Fruit fly (Drosophila melanogaster): ENCODE measurements around the gene eIF4EHP.

The eIF4EHP gene

DNA sequence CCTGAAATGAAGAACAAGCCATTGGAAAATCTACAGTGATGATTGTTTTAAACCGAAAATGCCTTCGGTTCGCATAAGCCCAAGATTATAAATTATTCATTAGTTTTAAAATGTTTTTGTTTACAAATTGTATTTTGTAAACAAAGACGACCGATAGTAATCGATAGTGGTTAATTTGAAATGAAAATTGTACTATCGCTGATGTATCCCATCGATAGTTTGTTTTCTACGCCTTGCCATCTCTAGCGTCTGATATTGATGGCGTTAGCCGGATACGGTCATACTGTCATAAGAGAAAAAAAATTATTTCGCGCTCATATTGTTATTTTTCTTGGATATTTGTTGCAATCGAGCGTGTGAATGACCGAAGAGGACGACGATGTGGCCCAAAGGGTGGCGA lies 50.7 kb downstream of the eIF4EHP start, which contains the start of gene SMC1 (continued):
- TF ChIP-seq CG2199 (GFP tag; IDR thresholded peaks at IDR 0.05) (peak; percentile 41; the same call in 1 of the 3 replicates), CG4617 (GFP tag; optimal IDR thresholded peaks at IDR 0.05; ENCODE audit: borderline replicate concordance) (peak; percentile 89), Atf-2 (GFP tag; optimal IDR thresholded peaks at IDR 0.05) (no peak), CG1832 (GFP tag; optimal IDR thresholded peaks at IDR 0.05) (no peak), Dbx (GFP tag; IDR thresholded peaks at IDR 0.05) (peak; percentile 87), kay (GFP tag; optimal IDR thresholded peaks at IDR 0.05) (no peak), tx (GFP tag; optimal IDR thresholded peaks at IDR 0.05) (peak; percentile 29), CG1603 (tag; optimal IDR thresholded peaks at IDR 0.05) (peak; percentile 81), CG7928 (GFP tag; optimal IDR thresholded peaks at IDR 0.05) (no peak), CG4854 (GFP tag; optimal IDR thresholded peaks at IDR 0.05) (peak; percentile 20), D19A (tag; optimal IDR thresholded peaks at IDR 0.05) (peak; percentile 20), sim (GFP tag; IDR thresholded peaks at IDR 0.05) (no peak), run (tag; optimal IDR thresholded peaks at IDR 0.05) (no peak), TFAM (GFP tag; optimal IDR thresholded peaks at IDR 0.05) (no peak), CG13123 (GFP tag; optimal IDR thresholded peaks at IDR 0.05) (no peak), Max (GFP tag; optimal IDR thresholded peaks at IDR 0.05) (peak; percentile 34), CG8290 (GFP tag; optimal IDR thresholded peaks at IDR 0.05) (peak; percentile 51), CG8290 (tag; optimal IDR thresholded peaks at IDR 0.05) (peak in 1 of 2 experiments; percentile 83), pfk (GFP tag; optimal IDR thresholded peaks at IDR 0.05) (peak; percentile 34), gem (tag; optimal IDR thresholded peaks at IDR 0.05) (no peak), cas (GFP tag; IDR thresholded peaks at IDR 0.05) (0 out of 2 replicates have a peak, but pooled peaks have one; percentile 39), lab (GFP tag; optimal IDR thresholded peaks at IDR 0.05) (no peak), CG32767 (GFP tag; IDR thresholded peaks at IDR 0.05) (peak; percentile 41; the same call in 1 of the 2 replicates), trem (tag; optimal IDR thresholded peaks at IDR 0.05) (peak; percentile 88), CG33213 (GFP tag; optimal IDR thresholded peaks at IDR 0.05) (peak; percentile 73), disco-r (GFP tag; optimal IDR thresholded peaks at IDR 0.05) (no peak), CG16779 (GFP tag; IDR thresholded peaks at IDR 0.05) (0 out of 2 replicates have a peak, but pooled peaks have one; percentile 36), CG17568 (GFP tag; optimal IDR thresholded peaks at IDR 0.05) (no peak), psq (GFP tag; optimal IDR thresholded peaks at IDR 0.05) (no peak), CG8478 (optimal IDR thresholded peaks at IDR 0.05) (no peak), CG6654 (GFP tag; optimal IDR thresholded peaks at IDR 0.05) (no peak), Ets65A (GFP tag) (peak; percentile 35), CG16813 (GFP tag; IDR thresholded peaks at IDR 0.05; ENCODE audit: partially characterized antibody) (peak; percentile 100), fd64A (GFP tag; optimal IDR thresholded peaks at IDR 0.05) (no peak), sna (GFP tag; IDR thresholded peaks at IDR 0.05; ENCODE audit: partially characterized antibody) (peak; percentile 99), lilli (GFP tag; optimal IDR thresholded peaks at IDR 0.05) (peak; percentile 56), lola (GFP tag; optimal IDR thresholded peaks at IDR 0.05) (no peak), Gug (GFP tag; IDR thresholded peaks at IDR 0.05) (peak; percentile 40; the same call in 1 of the 4 replicates), Antp (GFP tag; optimal IDR thresholded peaks at IDR 0.05) (peak; percentile 47), sug (tag; optimal IDR thresholded peaks at IDR 0.05) (peak; percentile 70), HmgZ (tag; optimal IDR thresholded peaks at IDR 0.05) (peak; percentile 72), vvl (GFP tag; IDR thresholded peaks at IDR 0.05) (no peak), CG6791 (GFP tag; IDR thresholded peaks at IDR 0.05; ENCODE audit: partially characterized antibody) (peak; percentile 100), CG5245 (GFP tag; optimal IDR thresholded peaks at IDR 0.05) (no peak), Blimp-1 (GFP tag; optimal IDR thresholded peaks at IDR 0.05) (no peak), CG11723 (GFP tag; optimal IDR thresholded peaks at IDR 0.05) (no peak), CG8281 (tag; optimal IDR thresholded peaks at IDR 0.05) (peak; percentile 50), CG3163 (GFP tag; optimal IDR thresholded peaks at IDR 0.05) (peak; percentile 43), trh (GFP tag; optimal IDR thresholded peaks at IDR 0.05) (no peak), h (optimal IDR thresholded peaks at IDR 0.05) (no peak), BEAF-32 (GFP tag; optimal IDR thresholded peaks at IDR 0.05) (peak; percentile 99), CG30403 (GFP tag; optimal IDR thresholded peaks at IDR 0.05) (peak; percentile 54)
